Fruit fly (Drosophila melanogaster): Measurements from ENCODE around the gene eIF4EHP.

The eIF4EHP gene

DNA sequence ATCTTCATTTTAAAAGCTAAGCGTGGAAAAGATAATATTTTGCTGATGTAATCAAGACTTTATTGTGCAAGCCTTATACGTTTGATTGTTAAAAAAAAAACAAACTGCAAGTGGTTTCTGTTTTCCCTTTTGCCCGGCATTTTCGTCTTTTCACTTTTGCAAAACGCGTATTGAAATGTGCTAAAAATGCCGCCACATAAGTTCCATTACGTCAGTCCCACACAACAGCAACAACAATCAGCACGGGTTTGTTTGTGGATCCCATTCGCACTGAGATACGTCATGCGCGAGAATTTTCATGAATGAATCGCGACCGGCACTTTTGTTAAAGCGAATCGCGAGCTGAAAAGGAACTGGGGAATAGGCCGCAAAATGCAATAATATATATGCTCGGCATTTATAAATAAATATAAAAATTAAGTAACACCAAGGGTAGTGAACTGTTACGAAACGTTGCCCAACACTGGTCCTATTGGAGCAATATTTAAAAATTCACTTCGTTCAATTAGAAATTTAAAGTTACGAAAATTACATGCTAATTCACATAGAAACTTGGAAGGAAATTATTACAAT, 2.6 kb downstream of the eIF4EHP start (continued):
- TF ChIP-seq chn (GFP tag; optimal IDR thresholded peaks at IDR 0.05) (peak; percentile 41), mam (GFP tag; optimal IDR thresholded peaks at IDR 0.05) (peak; percentile 24), jing (GFP tag; optimal IDR thresholded peaks at IDR 0.05) (no peak), psq (GFP tag; optimal IDR thresholded peaks at IDR 0.05) (no peak), fd64A (GFP tag; optimal IDR thresholded peaks at IDR 0.05) (no peak), eyg (GFP tag; optimal IDR thresholded peaks at IDR 0.05) (no peak), CG4424 (GFP tag; optimal IDR thresholded peaks at IDR 0.05) (peak; percentile 44), CG10267 (tag; optimal IDR thresholded peaks at IDR 0.05) (peak; percentile 92), CG12236 (GFP tag; optimal IDR thresholded peaks at IDR 0.05) (no peak), Dfd (GFP tag; optimal IDR thresholded peaks at IDR 0.05) (no peak), slp2 (GFP tag; optimal IDR thresholded peaks at IDR 0.05) (no peak), al (GFP tag; IDR thresholded peaks at IDR 0.05) (no peak), CG18011 (GFP tag; optimal IDR thresholded peaks at IDR 0.05) (peak; percentile 64), cg (GFP tag; optimal IDR thresholded peaks at IDR 0.05) (no peak), CG16813 (GFP tag; IDR thresholded peaks at IDR 0.05; ENCODE audit: partially characterized antibody) (no peak), CG8924 (tag; optimal IDR thresholded peaks at IDR 0.05) (no peak), CG9932 (GFP tag; IDR thresholded peaks at IDR 0.05) (no peak), CG4360 (GFP tag; IDR thresholded peaks at IDR 0.05) (no peak), hth (optimal IDR thresholded peaks at IDR 0.05) (no peak), CG12942 (GFP tag; optimal IDR thresholded peaks at IDR 0.05) (peak; percentile 29), mirr (GFP tag; optimal IDR thresholded peaks at IDR 0.05) (no peak), klu (GFP tag; IDR thresholded peaks at IDR 0.05) (no peak), CG11560 (tag; IDR thresholded peaks at IDR 0.05) (no peak), Hr78 (GFP tag; optimal IDR thresholded peaks at IDR 0.05) (no peak), gt (GFP tag; IDR thresholded peaks at IDR 0.05) (no peak), bab2 (GFP tag; optimal IDR thresholded peaks at IDR 0.05) (no peak), CG10654 (GFP tag; optimal IDR thresholded peaks at IDR 0.05) (peak; percentile 11), CG13624 (GFP tag; optimal IDR thresholded peaks at IDR 0.05) (no peak), trem (tag; optimal IDR thresholded peaks at IDR 0.05) (no peak), h (optimal IDR thresholded peaks at IDR 0.05) (no peak), Sin3A (optimal IDR thresholded peaks at IDR 0.05) (no peak), CG18476 (GFP tag; optimal IDR thresholded peaks at IDR 0.05) (peak; percentile 64), CG13894 (tag; optimal IDR thresholded peaks at IDR 0.05) (no peak), br (optimal IDR thresholded peaks at IDR 0.05) (no peak), phol (tag; optimal IDR thresholded peaks at IDR 0.05) (peak; percentile 21), tin (GFP tag; optimal IDR thresholded peaks at IDR 0.05) (peak; percentile 58), bcd (GFP tag; optimal IDR thresholded peaks at IDR 0.05) (no peak), CG6175 (GFP tag; IDR thresholded peaks at IDR 0.05) (no peak), Usf (GFP tag; optimal IDR thresholded peaks at IDR 0.05) (no peak), pum (GFP tag; optimal IDR thresholded peaks at IDR 0.05) (no peak), CG9797 (GFP tag; optimal IDR thresholded peaks at IDR 0.05) (no peak), CG2678 (tag; optimal IDR thresholded peaks at IDR 0.05) (peak; percentile 46), CG9817 (tag; optimal IDR thresholded peaks at IDR 0.05) (peak; percentile 7), so (GFP tag; IDR thresholded peaks at IDR 0.05) (no peak), ash1 (GFP tag; optimal IDR thresholded peaks at IDR 0.05) (no peak), CG12219 (GFP tag; optimal IDR thresholded peaks at IDR 0.05) (peak; percentile 10), btn (GFP tag; optimal IDR thresholded peaks at IDR 0.05) (no peak), Kr (GFP tag; optimal IDR thresholded peaks at IDR 0.05) (no peak), CG3726 (GFP tag; IDR thresholded peaks at IDR 0.05) (no peak), Ptx1 (GFP tag; IDR thresholded peaks at IDR 0.05) (no peak), Camta (GFP tag; optimal IDR thresholded peaks at IDR 0.05) (no peak), toy (GFP tag; IDR thresholded peaks at IDR 0.05) (no peak), CG6765 (GFP tag; optimal IDR thresholded peaks at IDR 0.05) (no peak)
